Fruit fly (Drosophila melanogaster) whole organism, embryonic: Measurements from ENCODE around the gene Glos.
"Not testable (repeated sequence)": the region's sequence is repeated elsewhere in the genome, so short reads cannot be mapped to it uniquely, and the experiment has no call there.

Source experiments
- ATbp ChIP-seq: fragments of 200-800 bp; sonication (Bioruptor generic); optimal IDR thresholded peaks from 2 replicates; lab custom pipeline; 2017; ENCODE audit warnings: missing biosample characterization, mild to moderate bottlenecking, missing genetic modification characterization, missing genetic modification reagents
- Bgb ChIP-seq: fragments of 200-800 bp; sonication (Bioruptor generic); IDR thresholded peaks from 2 replicates; pipeline ENCODE4 v1.3.6; 2022; ENCODE audit warnings: missing biosample characterization, missing genetic modification characterization; ENCODE audit not compliant: partially characterized antibody
- Blimp-1 ChIP-seq: fragments of 200-800 bp; sonication (Bioruptor generic); optimal IDR thresholded peaks from 3 replicates; lab custom pipeline; 2018; ENCODE audit warnings: missing biosample characterization, missing genetic modification characterization, mild to moderate bottlenecking, moderate library complexity, missing genetic modification reagents
- Bteb2 ChIP-seq: fragments of 200-800 bp; sonication (Bioruptor generic); optimal IDR thresholded peaks from 2 replicates; lab custom pipeline; 2016; ENCODE audit warnings: missing biosample characterization, missing genetic modification characterization
- CG10321 ChIP-seq: fragments of 200-800 bp; sonication (Bioruptor generic); IDR thresholded peaks from 2 replicates; pipeline ENCODE4 v1.3.6; 2022; ENCODE audit warnings: missing biosample characterization, missing genetic modification characterization
- CG10565 ChIP-seq: fragments of 200-800 bp; sonication (Bioruptor generic); optimal IDR thresholded peaks from 3 replicates; lab custom pipeline; 2016; ENCODE audit warnings: missing biosample characterization, mild to moderate bottlenecking, missing genetic modification characterization
- CG10654 ChIP-seq: fragments of 200-800 bp; sonication (Bioruptor generic); optimal IDR thresholded peaks from 2 replicates; lab custom pipeline; 2016; ENCODE audit warnings: missing biosample characterization, missing genetic modification characterization
- CG11093 ChIP-seq: fragments of 200-800 bp; sonication (Bioruptor generic); IDR thresholded peaks from 3 replicates; pipeline ENCODE4 v1.3.6; 2022; ENCODE audit warnings: missing biosample characterization, missing genetic modification characterization
- CG13123 ChIP-seq: fragments of 200-800 bp; sonication (Bioruptor generic); optimal IDR thresholded peaks from 2 replicates; lab custom pipeline; 2016; ENCODE audit warnings: missing biosample characterization, missing genetic modification characterization
- CG13894 ChIP-seq: fragments of 200-800 bp; sonication (Bioruptor generic); optimal IDR thresholded peaks from 3 replicates; lab custom pipeline; 2018; ENCODE audit warnings: missing biosample characterization, mild to moderate bottlenecking, missing genetic modification characterization, moderate library complexity
- CG2116 ChIP-seq: fragments of 200-800 bp; sonication (Bioruptor generic); optimal IDR thresholded peaks from 3 replicates; lab custom pipeline; 2018; ENCODE audit warnings: missing biosample characterization, mild to moderate bottlenecking, missing genetic modification characterization
- CG2120 ChIP-seq: fragments of 200-800 bp; sonication (Bioruptor generic); optimal IDR thresholded peaks from 3 replicates; lab custom pipeline; 2016; ENCODE audit warnings: missing biosample characterization, missing genetic modification characterization
- CG2678 ChIP-seq: fragments of 200-800 bp; sonication (Bioruptor generic); optimal IDR thresholded peaks from 3 replicates; lab custom pipeline; 2019; ENCODE audit warnings: missing biosample characterization, mild to moderate bottlenecking, missing genetic modification characterization, moderate library complexity
- CG31441 ChIP-seq: fragments of 200-800 bp; sonication (Bioruptor generic); IDR thresholded peaks from 2 replicates; pipeline ENCODE4 v1.3.6; 2022; ENCODE audit warnings: missing biosample characterization, missing genetic modification characterization
- CG3995 ChIP-seq: fragments of 200-800 bp; sonication (Bioruptor generic); optimal IDR thresholded peaks from 3 replicates; lab custom pipeline; 2016; ENCODE audit warnings: missing biosample characterization, missing genetic modification characterization
- CG7372 ChIP-seq: fragments of 200-800 bp; sonication (Bioruptor generic); IDR thresholded peaks from 2 replicates; pipeline ENCODE4 v1.3.6; 2022; ENCODE audit warnings: missing biosample characterization, missing genetic modification characterization
- CG7987 ChIP-seq: fragments of 200-800 bp; sonication (Bioruptor generic); optimal IDR thresholded peaks from 2 replicates; lab custom pipeline; 2018; ENCODE audit warnings: missing biosample characterization, mild to moderate bottlenecking, missing genetic modification characterization, moderate library complexity
- CoRest ChIP-seq: fragments of 200-800 bp; sonication (Bioruptor generic); optimal IDR thresholded peaks from 3 replicates; lab custom pipeline; 2018; ENCODE audit warnings: missing biosample characterization, mild to moderate bottlenecking, missing genetic modification characterization, moderate library complexity
- Dip2 ChIP-seq: fragments of 200-800 bp; sonication (Bioruptor generic); IDR thresholded peaks from 2 replicates; pipeline ENCODE4 v1.3.6; 2022; ENCODE audit warnings: missing biosample characterization, missing genetic modification characterization
- Dll ChIP-seq: fragments of 200-800 bp; sonication (Bioruptor generic); IDR thresholded peaks from 4 replicates; pipeline ENCODE4 v1.3.6; 2022; ENCODE audit warnings: missing biosample characterization, missing genetic modification characterization; ENCODE audit not compliant: partially characterized antibody
- HLHmδ ChIP-seq: fragments of 200-800 bp; sonication (Bioruptor generic); optimal IDR thresholded peaks from 2 replicates; lab custom pipeline; 2018; ENCODE audit warnings: missing biosample characterization, mild to moderate bottlenecking, missing genetic modification characterization, moderate library complexity
- Max ChIP-seq: fragments of 200-800 bp; sonication (Bioruptor generic); optimal IDR thresholded peaks from 2 replicates; lab custom pipeline; 2016; ENCODE audit warnings: missing biosample characterization, mild to moderate bottlenecking, missing genetic modification characterization
- Pdp1 ChIP-seq, 2 experiments: fragments of 200-800 bp; sonication (Bioruptor generic); optimal IDR thresholded peaks; 3 replicates each; lab custom pipeline; 2016; ENCODE audit warnings: missing biosample characterization in 2 of 2, missing genetic modification characterization in 2 of 2, mild to moderate bottlenecking in 1 of 2, moderate library complexity in 1 of 2
- Rx ChIP-seq: fragments of 200-800 bp; sonication (Bioruptor generic); IDR thresholded peaks from 2 replicates; pipeline ENCODE4 v1.3.6; 2022; ENCODE audit warnings: missing biosample characterization, missing genetic modification characterization
- Scr ChIP-seq: fragments of 200-800 bp; sonication (Bioruptor generic); IDR thresholded peaks from 2 replicates; pipeline ENCODE4 v1.3.6; 2022; ENCODE audit warnings: missing biosample characterization, missing genetic modification characterization; ENCODE audit not compliant: partially characterized antibody
- Sry-δ ChIP-seq: fragments of 200-800 bp; sonication (Bioruptor generic); optimal IDR thresholded peaks from 2 replicates; lab custom pipeline; 2016; ENCODE audit warnings: missing biosample characterization, missing genetic modification characterization
- amos ChIP-seq: fragments of 200-800 bp; sonication (Bioruptor generic); IDR thresholded peaks from 2 replicates; pipeline ENCODE4 v1.3.6; 2022; ENCODE audit warnings: missing biosample characterization, missing genetic modification characterization; ENCODE audit not compliant: partially characterized antibody
- ato ChIP-seq: fragments of 200-800 bp; sonication (Bioruptor generic); IDR thresholded peaks from 2 replicates; pipeline ENCODE4 v1.3.6; 2022; ENCODE audit warnings: missing biosample characterization, missing genetic modification characterization; ENCODE audit not compliant: partially characterized antibody
- dmrt99B ChIP-seq: fragments of 200-800 bp; sonication (Bioruptor generic); optimal IDR thresholded peaks from 2 replicates; lab custom pipeline; 2018; ENCODE audit warnings: missing biosample characterization, mild to moderate bottlenecking, missing genetic modification characterization, moderate library complexity
- eyg ChIP-seq: fragments of 200-800 bp; sonication (Bioruptor generic); optimal IDR thresholded peaks from 3 replicates; lab custom pipeline; 2016; ENCODE audit warnings: missing biosample characterization, missing genetic modification characterization
- gfzf ChIP-seq: fragments of 200-800 bp; sonication (Bioruptor generic); optimal IDR thresholded peaks from 2 replicates; lab custom pipeline; 2016; ENCODE audit warnings: missing biosample characterization, mild to moderate bottlenecking, missing genetic modification characterization, moderate library complexity
- gt ChIP-seq: fragments of 200-800 bp; sonication (Bioruptor generic); IDR thresholded peaks from 2 replicates; pipeline ENCODE4 v1.3.6; 2022; ENCODE audit warnings: missing biosample characterization, missing genetic modification characterization
- h ChIP-seq: fragments of >200 bp; optimal IDR thresholded peaks from 2 replicates; lab custom pipeline; 2017
- hb ChIP-seq: fragments of 200-800 bp; sonication (Bioruptor generic); IDR thresholded peaks from 3 replicates; pipeline ENCODE4 v1.3.6; 2022; ENCODE audit warnings: missing biosample characterization, missing genetic modification characterization; ENCODE audit not compliant: partially characterized antibody
- hbn ChIP-seq: fragments of 200-800 bp; sonication (Bioruptor generic); IDR thresholded peaks from 2 replicates; pipeline ENCODE4 v1.3.6; 2022; ENCODE audit warnings: missing biosample characterization, missing genetic modification characterization; ENCODE audit not compliant: partially characterized antibody
- jing ChIP-seq: fragments of 200-800 bp; sonication (Bioruptor generic); optimal IDR thresholded peaks from 2 replicates; lab custom pipeline; 2018; ENCODE audit warnings: missing biosample characterization, mild to moderate bottlenecking, missing genetic modification characterization
- jumu ChIP-seq: fragments of 200-800 bp; sonication (Bioruptor generic); optimal IDR thresholded peaks from 3 replicates; lab custom pipeline; 2016; ENCODE audit warnings: missing biosample characterization, missing genetic modification characterization
- lab ChIP-seq: fragments of 200-800 bp; sonication (Bioruptor generic); optimal IDR thresholded peaks from 3 replicates; lab custom pipeline; 2017; ENCODE audit warnings: missing biosample characterization, missing genetic modification characterization, mild to moderate bottlenecking, moderate library complexity, missing genetic modification reagents
- lola ChIP-seq, 3 experiments: fragments of >200 bp in 2 of 3; fragments of 200-800 bp in 1 of 3; sonication (Bioruptor generic) in 1 of 3; optimal IDR thresholded peaks; 2 replicates each; lab custom pipeline; 2017 to 2019; ENCODE audit warnings: missing biosample characterization in 3 of 3, missing genetic modification characterization in 3 of 3, mild to moderate bottlenecking in 1 of 3, moderate library complexity in 1 of 3
- onecut ChIP-seq: fragments of 200-800 bp; sonication (Bioruptor generic); IDR thresholded peaks from 2 replicates; pipeline ENCODE4 v1.3.6; 2022; ENCODE audit warnings: missing biosample characterization, missing genetic modification characterization
- phol ChIP-seq: fragments of 200-800 bp; sonication (Bioruptor generic); optimal IDR thresholded peaks from 3 replicates; lab custom pipeline; 2018; ENCODE audit warnings: missing biosample characterization, mild to moderate bottlenecking, missing genetic modification characterization, moderate library complexity
- sna ChIP-seq: fragments of 200-800 bp; sonication (Bioruptor generic); IDR thresholded peaks from 2 replicates; pipeline ENCODE4 v1.3.6; 2022; ENCODE audit warnings: missing biosample characterization, missing genetic modification characterization; ENCODE audit not compliant: partially characterized antibody
- tgo ChIP-seq: fragments of 200-800 bp; sonication (Bioruptor generic); IDR thresholded peaks from 3 replicates; pipeline ENCODE4 v1.3.6; 2022; ENCODE audit warnings: missing biosample characterization, missing genetic modification characterization
- tin ChIP-seq: fragments of 200-800 bp; sonication (Bioruptor generic); optimal IDR thresholded peaks from 3 replicates; lab custom pipeline; 2016; ENCODE audit warnings: missing biosample characterization, missing genetic modification characterization
- yki ChIP-seq: fragments of >200 bp; optimal IDR thresholded peaks from 3 replicates; lab custom pipeline; 2018

The Glos gene

DNA sequence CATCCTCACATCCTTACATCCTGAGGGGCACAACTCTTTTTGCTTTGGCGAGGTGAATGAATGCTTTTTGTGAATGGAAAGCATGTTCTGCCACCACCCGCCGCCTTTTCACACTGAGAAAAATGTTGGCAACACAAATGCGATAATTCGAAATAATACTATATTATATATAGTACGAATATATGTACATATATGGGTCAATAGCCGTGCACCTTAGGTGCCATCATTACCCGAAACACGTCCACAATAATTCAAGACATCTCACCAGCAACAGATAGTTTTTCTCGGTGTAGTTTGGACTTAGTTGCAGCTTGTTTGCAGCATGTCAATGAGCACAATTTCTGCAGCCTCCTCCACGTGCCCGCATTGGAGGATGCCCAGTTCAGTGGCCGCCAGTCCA lies 4.6 kb upstream of the Glos start (continued):
- TF ChIP-seq CG7372 (GFP tag; lab: Robert Waterston, UW): no peak
- TF ChIP-seq dmrt99B (tag; lab: Kevin White, UChicago): peak; percentile 61
- TF ChIP-seq lola (GFP tag; optimal IDR thresholded peaks at IDR 0.05; lab: Kevin White, UChicago): peak in 1 of 3 experiments; percentile 18
- TF ChIP-seq jumu: no peak
- TF ChIP-seq Pdp1 (GFP tag; optimal IDR thresholded peaks at IDR 0.05; lab: Kevin White, UChicago): no peak
- TF ChIP-seq h (lab: Kevin White, UChicago): no peak
- TF ChIP-seq CG2120 (GFP tag; lab: Kevin White, UChicago): no peak
- TF ChIP-seq CG7987 (GFP tag; lab: Kevin White, UChicago): no peak
- TF ChIP-seq gt (GFP tag; lab: Robert Waterston, UW): no peak
- TF ChIP-seq CG13894 (tag; lab: Kevin White, UChicago): no peak
- peak; percentile 5 for TF ChIP-seq jing
- peak; percentile 45 for TF ChIP-seq CG31441 (GFP tag; lab: Robert Waterston, UW)
- TF ChIP-seq CG2678 (tag; lab: Kevin White, UChicago): peak; percentile 38
- peak; percentile 42 for TF ChIP-seq phol (tag; lab: Kevin White, UChicago)
- TF ChIP-seq CG13123 (GFP tag; lab: Kevin White, UChicago): no peak
- TF ChIP-seq, all 482 proteins: peak for 81

DNA sequence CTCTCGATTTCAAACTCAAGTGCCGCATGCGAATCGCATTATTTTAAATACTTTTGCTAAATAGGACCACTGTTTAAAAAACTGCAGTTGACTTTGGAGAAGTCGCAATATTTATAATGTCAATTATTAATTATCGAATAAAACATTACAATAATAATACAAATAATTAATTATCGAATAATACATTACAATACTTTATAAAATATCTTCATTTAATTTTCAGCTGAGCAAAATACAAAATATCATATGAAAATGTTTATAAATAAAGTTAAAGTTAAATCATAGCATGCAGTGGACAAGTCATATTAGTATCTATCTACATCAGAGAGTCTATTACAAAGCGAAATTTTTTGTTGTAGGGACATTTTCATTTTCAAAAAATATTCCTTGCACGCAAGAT lies 4.2 kb downstream of the Glos start, which contains the start of gene Gem4b:
TSS of gene Gem4b (plus strand) at position 301 of the 400 bp plus-strand sequence.
- not testable (repeated sequence) for TF ChIP-seq CG2120 (GFP tag; lab: Kevin White, UChicago); CoRest (tag; lab: Kevin White, UChicago); Blimp-1 (GFP tag; lab: Kevin White, UChicago)

DNA sequence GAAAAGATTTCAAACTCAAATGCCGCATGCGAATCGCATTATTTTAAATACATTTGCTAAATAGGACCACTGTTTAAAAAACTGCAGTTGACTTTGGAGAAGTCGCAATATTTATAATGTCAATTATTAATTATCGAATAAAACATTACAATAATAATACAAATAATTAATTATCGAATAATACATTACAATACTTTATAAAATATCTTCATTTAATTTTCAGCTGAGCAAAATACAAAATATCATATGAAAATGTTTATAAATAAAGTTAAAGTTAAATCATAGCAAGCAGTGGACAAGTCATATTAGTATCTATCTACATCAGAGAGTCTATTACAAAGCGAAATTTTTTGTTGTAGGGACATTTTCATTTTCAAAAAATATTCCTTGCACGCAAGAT lies 8.4 kb downstream of the Glos start, which contains the start of gene Gem4c:
TSS of gene Gem4c (plus strand) at position 301 of the 400 bp plus-strand sequence.
- TF ChIP-seq hb (GFP tag; lab: Robert Waterston, UW); Max (GFP tag; lab: Kevin White, UChicago); onecut: not testable (repeated sequence)

DNA sequence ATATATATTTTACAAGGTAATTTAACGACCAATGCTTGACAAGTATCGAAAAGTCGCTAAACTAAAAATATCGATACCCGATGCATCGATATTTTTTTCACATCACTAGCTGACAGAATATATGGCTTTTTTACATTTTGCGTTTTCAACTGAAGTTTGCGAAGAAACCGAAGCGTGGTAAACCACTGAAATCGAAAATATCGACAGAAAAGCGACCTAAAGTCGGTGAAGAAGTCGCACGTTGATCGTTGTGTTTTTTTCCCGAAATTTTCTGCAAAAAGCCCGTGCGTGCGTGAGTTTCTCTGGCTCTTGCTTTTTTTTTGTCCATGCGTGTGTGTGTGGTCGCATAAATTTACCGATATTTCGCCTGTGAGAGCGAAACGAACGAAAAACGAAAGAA lies 12.6 kb downstream of the Glos start, which contains the start of gene Vap33:
TSS of gene Vap33 (plus strand) at position 87 of the 400 bp plus-strand sequence.
- TF ChIP-seq CG10565 (GFP tag; lab: Kevin White, UChicago) (no peak), eyg (no peak), Scr (GFP tag; lab: Robert Waterston, UW) (peak; percentile 94), CG2116 (GFP tag; lab: Kevin White, UChicago) (peak; percentile 42), HLHmδ (no peak), Bgb (GFP tag; lab: Robert Waterston, UW) (peak; percentile 90), Bteb2 (GFP tag; lab: Kevin White, UChicago) (no peak), Sry-δ (GFP tag; lab: Kevin White, UChicago) (peak; percentile 83), Dip2 (no peak), CG11093 (GFP tag; lab: Robert Waterston, UW) (no peak), ATbp (no peak), Dll (GFP tag; lab: Robert Waterston, UW) (peak; percentile 92), tin (GFP tag; lab: Kevin White, UChicago) (no peak), lola (GFP tag; optimal IDR thresholded peaks at IDR 0.05; lab: Kevin White, UChicago) (no peak), CG10654 (GFP tag; lab: Kevin White, UChicago) (no peak), Rx (GFP tag; lab: Robert Waterston, UW) (no peak), CG3995 (no peak), tgo (GFP tag; lab: Robert Waterston, UW) (no peak), CG10321 (no peak), ato (GFP tag; lab: Robert Waterston, UW) (peak; percentile 78), sna (GFP tag; lab: Robert Waterston, UW) (peak; percentile 87), amos (GFP tag; lab: Robert Waterston, UW) (peak; percentile 91), gfzf (GFP tag; lab: Kevin White, UChicago) (no peak), yki (no peak), hbn (peak; percentile 86), lab (GFP tag; lab: Kevin White, UChicago) (no peak)
